Worm (Caenorhabditis elegans) whole organism, young adult: ENCODE results near the gene Y49F6B.13.

Experiments used
- D2030.7 ChIP-seq: fragments of 200-800 bp; sonication (Bioruptor generic); IDR thresholded peaks from 2 replicates; pipeline ENCODE4 v1.3.6; 2022; ENCODE audit warnings: missing genetic modification reagents, missing genetic modification characterization, missing compliant biosample characterization
- F22D6.2 ChIP-seq: sonication (generic microtip); optimal IDR thresholded peaks from 2 replicates; lab custom pipeline; 2016; ENCODE audit warnings: mild to moderate bottlenecking, missing genetic modification characterization, missing compliant biosample characterization
- F33H1.4 ChIP-seq: fragments of 200-800 bp; sonication (Bioruptor generic); IDR thresholded peaks from 2 replicates; pipeline ENCODE4 v1.3.6; 2022; ENCODE audit warnings: missing genetic modification reagents, missing genetic modification characterization, missing compliant biosample characterization
- akir-1 ChIP-seq: fragments of 200-800 bp; sonication (Bioruptor generic); optimal IDR thresholded peaks from 2 replicates; lab custom pipeline; 2018; ENCODE audit warnings: mild to moderate bottlenecking, missing genetic modification characterization, moderate library complexity, missing compliant biosample characterization
- ama-1 ChIP-seq, 3 experiments: fragments of 150-350 bp in 1 of 3; sonication (generic microtip) in 2 of 3; optimal IDR thresholded peaks; 2 replicates each; lab custom pipeline; 2014 to 2018; ENCODE audit warnings: missing biosample characterization in 2 of 3, missing genetic modification characterization in 2 of 3, missing genetic modification reagents in 2 of 3
- ceh-79 ChIP-seq: sonication (generic microtip); optimal IDR thresholded peaks from 2 replicates; lab custom pipeline; 2017; ENCODE audit warnings: mild to moderate bottlenecking, missing genetic modification characterization, missing compliant biosample characterization
- efl-1 ChIP-seq: fragments of 150-350 bp; optimal IDR thresholded peaks from 2 replicates; lab custom pipeline; 2014; ENCODE audit warnings: missing biosample characterization, missing genetic modification reagents, missing genetic modification characterization
- lag-1 ChIP-seq: fragments of 200-800 bp; sonication (Bioruptor generic); IDR thresholded peaks from 2 replicates; pipeline ENCODE4 v1.3.6; 2022; ENCODE audit warnings: missing genetic modification reagents, missing genetic modification characterization, missing compliant biosample characterization
- pha-4 ChIP-seq: fragments of 150-350 bp; sonication (generic microtip); optimal IDR thresholded peaks from 2 replicates; lab custom pipeline; 2014; ENCODE audit warnings: missing biosample characterization, missing genetic modification reagents, missing genetic modification characterization
- rpc-1 ChIP-seq, 2 experiments: fragments of 150-350 bp in 1 of 2; sonication (generic microtip) in 1 of 2; optimal IDR thresholded peaks; 2 replicates each; lab custom pipeline; 2014 to 2018; ENCODE audit warnings: missing biosample characterization in 1 of 2, missing genetic modification characterization in 1 of 2, missing genetic modification reagents in 1 of 2, missing genotype in 1 of 2
- snpc-3.4 ChIP-seq: sonication (generic microtip); optimal IDR thresholded peaks from 2 replicates; lab custom pipeline; 2017; ENCODE audit warnings: missing genetic modification characterization, mild to moderate bottlenecking, missing compliant biosample characterization, antibody characterized with exemption, moderate library complexity, missing genotype, missing genetic modification reagents
- snpc-4 ChIP-seq, 5 experiments: fragments of 150-350 bp in 1 of 5; sonication (generic microtip) in 4 of 5; optimal IDR thresholded peaks; 2 replicates each; lab custom pipeline; 2014 to 2018; ENCODE audit warnings: missing genetic modification characterization in 5 of 5, missing biosample characterization in 3 of 5, antibody characterized with exemption in 2 of 5, mild to moderate bottlenecking in 2 of 5, missing compliant biosample characterization in 2 of 5, missing genotype in 2 of 5, moderate library complexity in 2 of 5, missing genetic modification reagents in 1 of 5
- tlf-1 ChIP-seq: fragments of 200-800 bp; sonication (Bioruptor generic); optimal IDR thresholded peaks from 2 replicates; lab custom pipeline; 2018; ENCODE audit warnings: mild to moderate bottlenecking, missing genetic modification characterization, missing compliant biosample characterization
- xnd-1 ChIP-seq: sonication (generic microtip); optimal IDR thresholded peaks from 2 replicates; lab custom pipeline; 2016; ENCODE audit warnings: missing genotype, missing genetic modification reagents, missing genetic modification characterization, missing compliant biosample characterization

DNA sequence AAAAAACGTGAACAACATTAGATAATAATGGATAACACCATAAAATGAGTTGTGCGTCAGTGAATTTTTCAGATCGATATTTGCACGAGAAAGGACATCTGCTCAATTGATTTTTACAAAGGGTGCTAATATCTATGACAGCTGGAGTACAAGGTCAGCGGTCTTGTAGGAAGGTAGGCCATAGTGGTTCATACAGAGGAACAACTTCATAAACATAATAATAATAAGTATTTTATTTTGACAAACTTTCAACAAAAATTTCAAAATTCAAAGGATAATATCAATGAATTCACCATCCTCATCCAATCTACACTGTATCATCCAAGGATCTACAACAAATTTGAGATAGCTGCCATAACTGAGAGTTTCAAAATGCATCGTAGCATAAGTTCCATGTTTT lies 5.7 kb upstream of the Y49F6B.13 start, which contains the start of gene fbxb-104:
- no peak for TF ChIP-seq F33H1.4 (GFP tag; lab: Robert Waterston, UW)
- no peak for TF ChIP-seq rpc-1 (optimal IDR thresholded peaks at IDR 0.05; lab: Kevin White, UChicago)
- no peak for TF ChIP-seq rpc-1 (tag; optimal IDR thresholded peaks at IDR 0.05; lab: Kevin White, UChicago)
- no peak for TF ChIP-seq akir-1
- no peak for TF ChIP-seq tlf-1 (GFP tag; lab: Kevin White, UChicago)
- TF ChIP-seq F22D6.2 (tag; lab: Kevin White, UChicago) = no peak
- no peak for TF ChIP-seq pha-4 (tag; lab: Kevin White, UChicago)
- TF ChIP-seq efl-1 (GFP tag; lab: Kevin White, UChicago) = no peak
- no peak for TF ChIP-seq D2030.7 (GFP tag; lab: Robert Waterston, UW)
- TF ChIP-seq lag-1 = no peak
- no peak for TF ChIP-seq ama-1 (optimal IDR thresholded peaks at IDR 0.05; lab: Kevin White, UChicago)
- no peak for TF ChIP-seq ama-1 (GFP tag; optimal IDR thresholded peaks at IDR 0.05; lab: Kevin White, UChicago)
- TF ChIP-seq xnd-1 (tag; lab: Kevin White, UChicago) = no peak
- no peak for TF ChIP-seq snpc-4 (GFP tag; optimal IDR thresholded peaks at IDR 0.05; lab: Kevin White, UChicago)
- TF ChIP-seq snpc-4 (tag; optimal IDR thresholded peaks at IDR 0.05; lab: Kevin White, UChicago) = no peak
- no peak for TF ChIP-seq ceh-79 (tag; lab: Kevin White, UChicago)
- TF ChIP-seq snpc-3.4 (tag; lab: Kevin White, UChicago) = no peak
